Worm (Caenorhabditis elegans): ENCODE data around the gene ZK180.7.

- TF ChIP-seq nhr-11 (tag; optimal IDR thresholded peaks at IDR 0.05) (no peak), hlh-8 (tag; optimal IDR thresholded peaks at IDR 0.05) (no peak), ceh-2 (tag; optimal IDR thresholded peaks at IDR 0.05) (no peak), dve-1 (tag; optimal IDR thresholded peaks at IDR 0.05) (no peak), ceh-31 (tag; optimal IDR thresholded peaks at IDR 0.05) (no peak), ceh-30 (tag; optimal IDR thresholded peaks at IDR 0.05) (no peak), fkh-10 (GFP tag; optimal IDR thresholded peaks at IDR 0.05) (no peak), sox-4 (tag; optimal IDR thresholded peaks at IDR 0.05) (no peak), ama-1 (optimal IDR thresholded peaks at IDR 0.05) (no peak), odd-2 (tag; optimal IDR thresholded peaks at IDR 0.05) (no peak), ceh-14 (tag; optimal IDR thresholded peaks at IDR 0.05) (no peak), hlh-30 (tag; optimal IDR thresholded peaks at IDR 0.05; ENCODE audit: insufficient read depth) (no peak), pqm-1 (tag; optimal IDR thresholded peaks at IDR 0.05) (no peak)
Observed at ce11 chrIV:4456658-4457057, 33.7 kb upstream of the ZK180.7 start.
